Worm (Caenorhabditis elegans): ENCODE results near the gene tsp-8.

DNA sequence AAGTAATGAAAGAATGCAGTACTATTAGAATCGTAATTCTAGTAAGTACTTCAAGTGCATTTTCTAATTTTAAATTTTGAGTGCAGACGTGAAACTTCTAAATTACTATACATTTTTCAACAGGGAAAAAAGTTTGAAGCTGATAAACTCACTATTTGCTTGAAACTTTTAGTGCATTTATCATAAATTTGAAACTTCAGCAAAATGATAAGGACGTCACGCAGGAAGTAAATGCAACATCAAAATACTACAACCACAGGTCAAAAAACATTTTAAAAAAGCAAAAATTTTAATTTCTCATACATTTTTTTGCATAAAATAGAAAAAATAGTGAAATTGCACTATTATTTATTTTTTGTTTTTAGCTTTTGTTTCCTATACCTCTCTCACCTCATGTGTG is 10.2 kb upstream of the tsp-8 start:
- no peak for TF ChIP-seq alr-1 (tag; optimal IDR thresholded peaks at IDR 0.05)
- no peak for TF ChIP-seq zag-1 (tag; optimal IDR thresholded peaks at IDR 0.05)
- no peak for TF ChIP-seq sma-3 (GFP tag; optimal IDR thresholded peaks at IDR 0.05)
- TF ChIP-seq elt-1 (tag; optimal IDR thresholded peaks at IDR 0.05): no peak
- no peak for TF ChIP-seq ama-1 (optimal IDR thresholded peaks at IDR 0.05)
- no peak for TF ChIP-seq nhr-25 (tag; optimal IDR thresholded peaks at IDR 0.05)
- TF ChIP-seq snpc-4 (tag; optimal IDR thresholded peaks at IDR 0.05): no peak

Measured in whole organism, L2 larva.